Worm (Caenorhabditis elegans) whole organism, L4 larva: Measurements from ENCODE around the gene D1086.1.

Source experiments
- F26F4.8 ChIP-seq: fragments of 200-800 bp; sonication (Bioruptor generic); conservative IDR thresholded peaks from 2 replicates; pipeline ENCODE4 v1.3.6; 2022; ENCODE audit warnings: missing genetic modification characterization, missing compliant biosample characterization
- Y105C5A.15 ChIP-seq: fragments of 200-800 bp; sonication (Bioruptor generic); IDR thresholded peaks from 2 replicates; pipeline ENCODE4 v1.3.6; 2022; ENCODE audit warnings: missing genetic modification characterization, missing compliant biosample characterization
- jun-1 ChIP-seq: fragments of 150-350 bp; optimal IDR thresholded peaks from 2 replicates; lab custom pipeline; 2014; ENCODE audit warnings: missing biosample characterization, missing genetic modification reagents, missing genetic modification characterization
- unc-39 ChIP-seq: sonication (generic microtip); optimal IDR thresholded peaks from 2 replicates; lab custom pipeline; 2017; ENCODE audit warnings: missing biosample characterization, missing genetic modification characterization

DNA sequence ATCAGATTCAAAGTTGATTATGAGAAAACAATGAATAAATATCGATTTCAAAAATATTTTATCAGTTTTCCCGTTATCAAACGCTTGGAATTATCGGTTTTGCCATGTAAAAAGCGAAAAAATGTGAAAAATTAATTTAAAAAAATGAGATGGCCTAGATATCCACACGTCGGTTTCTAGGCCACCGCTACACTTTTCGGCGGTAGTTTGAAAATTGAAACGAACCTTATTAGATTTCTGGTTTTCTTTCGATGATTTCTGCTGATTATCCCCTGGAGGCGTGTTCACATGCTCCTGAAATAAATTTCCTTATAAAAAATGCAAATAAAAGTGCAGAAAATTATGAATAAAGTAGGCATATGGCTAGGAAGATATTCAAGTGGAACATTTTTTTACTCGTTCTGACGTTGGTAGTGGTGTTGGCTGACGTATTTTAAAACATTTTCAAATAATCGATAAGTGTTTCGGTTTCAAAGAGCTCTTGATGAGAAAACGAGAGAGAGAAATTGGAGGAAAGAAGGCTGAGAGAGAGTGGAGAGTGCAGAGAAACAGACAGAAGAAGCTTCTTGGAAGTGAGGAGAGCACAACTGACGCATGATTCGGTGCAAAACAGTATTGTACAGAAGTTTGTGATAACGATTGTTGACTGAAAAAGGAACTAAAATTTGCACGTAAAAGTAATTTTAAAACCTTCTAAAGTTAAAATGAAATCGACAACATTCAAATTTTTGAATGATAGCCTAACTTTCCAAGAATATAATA is 34.5 kb downstream of the D1086.1 start:
- no peak for TF ChIP-seq unc-39
- TF ChIP-seq Y105C5A.15 = no peak
- no peak for TF ChIP-seq F26F4.8 (GFP tag; lab: Robert Waterston, UW)
- no peak for TF ChIP-seq jun-1 (tag; lab: Kevin White, UChicago)
